Fruit fly (Drosophila melanogaster): Measurements from ENCODE around the gene Naa20B.
A peak's percentile ranks its signal among the peaks of the same experiment; 100 is the strongest.

Gene Naa20B

DNA sequence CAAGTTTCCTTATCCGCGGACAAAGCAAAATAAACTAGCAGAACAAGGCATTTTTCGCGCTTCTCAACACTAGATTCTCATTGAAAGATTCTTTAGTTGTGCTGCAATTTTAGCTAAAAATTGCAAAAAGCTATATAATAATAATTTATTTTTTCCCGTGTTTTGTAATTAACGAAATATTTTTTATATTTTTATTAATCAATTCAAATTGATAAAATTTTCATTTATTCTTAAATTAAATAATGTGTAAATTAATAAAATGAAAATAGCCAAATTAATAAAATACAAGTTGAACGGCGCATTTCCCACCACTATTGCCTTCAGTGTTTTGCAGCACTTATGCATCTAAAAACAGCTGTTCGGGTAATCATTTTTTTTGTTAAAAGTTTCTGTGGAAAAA is 29.2 kb downstream of the Naa20B start, which contains the start of the genes Drep4 and Uvrag (continued):
- TF ChIP-seq stwl (tag; optimal IDR thresholded peaks at IDR 0.05) = peak; percentile 75
- no peak for TF ChIP-seq CG6813 (GFP tag; optimal IDR thresholded peaks at IDR 0.05)
- peak; percentile 68 for TF ChIP-seq al (GFP tag; IDR thresholded peaks at IDR 0.05)
- TF ChIP-seq CG32532 (GFP tag; IDR thresholded peaks at IDR 0.05) = peak; percentile 63
- peak; percentile 49 for TF ChIP-seq CG4617 (GFP tag; optimal IDR thresholded peaks at IDR 0.05; ENCODE audit: borderline replicate concordance)
- no peak for TF ChIP-seq CG1603 (tag; optimal IDR thresholded peaks at IDR 0.05)
- peak; percentile 32 for TF ChIP-seq CG8290 (GFP tag; optimal IDR thresholded peaks at IDR 0.05)
- TF ChIP-seq CG8290 (tag; optimal IDR thresholded peaks at IDR 0.05) = no peak
- TF ChIP-seq kay (GFP tag; optimal IDR thresholded peaks at IDR 0.05) = peak; percentile 40
- TF ChIP-seq croc (GFP tag; conservative IDR thresholded peaks at IDR 0.05) = peak; percentile 39; the same call in 2 of the 3 replicates
- TF ChIP-seq pho (GFP tag; optimal IDR thresholded peaks at IDR 0.05) = peak; percentile 1
- peak; percentile 51 for TF ChIP-seq fd3F (GFP tag; optimal IDR thresholded peaks at IDR 0.05)
- peak; percentile 4 for TF ChIP-seq jumu (GFP tag; optimal IDR thresholded peaks at IDR 0.05)
- peak; percentile 58 for TF ChIP-seq CG13123 (GFP tag; optimal IDR thresholded peaks at IDR 0.05)
- peak; percentile 75 for TF ChIP-seq Dbx (GFP tag; IDR thresholded peaks at IDR 0.05)
- TF ChIP-seq Dad (GFP tag; optimal IDR thresholded peaks at IDR 0.05) = no peak
- TF ChIP-seq ind (GFP tag; optimal IDR thresholded peaks at IDR 0.05) = peak; percentile 72
- peak; percentile 62 for TF ChIP-seq Oli (tag; optimal IDR thresholded peaks at IDR 0.05)
- TF ChIP-seq ara (GFP tag; IDR thresholded peaks at IDR 0.05) = 0 out of 2 replicates have a peak, but pooled peaks have one; percentile 18
- peak; percentile 81 for TF ChIP-seq CG17829 (tag; optimal IDR thresholded peaks at IDR 0.05)
- TF ChIP-seq tna (GFP tag; IDR thresholded peaks at IDR 0.05; ENCODE audit: partially characterized antibody) = no peak
- TF ChIP-seq CG11085 (GFP tag; IDR thresholded peaks at IDR 0.05) = no peak
- TF ChIP-seq CG18764 (GFP tag; optimal IDR thresholded peaks at IDR 0.05) = peak; percentile 29
- peak; percentile 65 for TF ChIP-seq Ets65A (GFP tag)
- peak; percentile 54 for TF ChIP-seq ssp (GFP tag; IDR thresholded peaks at IDR 0.05)
- TF ChIP-seq B-H1 (GFP tag; IDR thresholded peaks at IDR 0.05) = peak; percentile 35; the same call in 1 of the 3 replicates
- peak; percentile 27 for TF ChIP-seq CG3065 (GFP tag; optimal IDR thresholded peaks at IDR 0.05)
- peak; percentile 32; the same call in 1 of the 2 replicates for TF ChIP-seq CG4404 (GFP tag; IDR thresholded peaks at IDR 0.05)
- TF ChIP-seq CG18011 (GFP tag; optimal IDR thresholded peaks at IDR 0.05) = no peak
- TF ChIP-seq CG15696 (tag; optimal IDR thresholded peaks at IDR 0.05) = peak; percentile 76
- TF ChIP-seq CG10543 (GFP tag; optimal IDR thresholded peaks at IDR 0.05) = no peak
- TF ChIP-seq NfI (GFP tag; optimal IDR thresholded peaks at IDR 0.05) = peak; percentile 73
- TF ChIP-seq CG3407 (GFP tag; optimal IDR thresholded peaks at IDR 0.05) = peak; percentile 43
- TF ChIP-seq CG16813 (GFP tag; IDR thresholded peaks at IDR 0.05; ENCODE audit: partially characterized antibody) = no peak
- TF ChIP-seq Dek (tag; optimal IDR thresholded peaks at IDR 0.05) = peak; percentile 63
- TF ChIP-seq Six4 (GFP tag; optimal IDR thresholded peaks at IDR 0.05) = peak; percentile 17
- TF ChIP-seq ttk (GFP tag; IDR thresholded peaks at IDR 0.05) = peak; percentile 62
- TF ChIP-seq CG14667 (GFP tag; IDR thresholded peaks at IDR 0.05) = peak; percentile 34; the same call in 1 of the 2 replicates
- peak; percentile 46 for TF ChIP-seq CG15514 (GFP tag; optimal IDR thresholded peaks at IDR 0.05)
- TF ChIP-seq CG10321 (GFP tag; IDR thresholded peaks at IDR 0.05) = no peak
- TF ChIP-seq CHES-1-like (GFP tag; optimal IDR thresholded peaks at IDR 0.05) = peak; percentile 26
- TF ChIP-seq sd (tag; optimal IDR thresholded peaks at IDR 0.05) = no peak
- TF ChIP-seq CG15269 (tag; optimal IDR thresholded peaks at IDR 0.05) = no peak
- TF ChIP-seq CG33557 (GFP tag; optimal IDR thresholded peaks at IDR 0.05) = peak; percentile 59
- TF ChIP-seq CG16863 (GFP tag; optimal IDR thresholded peaks at IDR 0.05) = no peak
- peak; percentile 62; the same call in 1 of the 2 replicates for TF ChIP-seq sob (GFP tag; IDR thresholded peaks at IDR 0.05)
- TF ChIP-seq CG43689 (GFP tag; IDR thresholded peaks at IDR 0.05) = no peak
- TF ChIP-seq CG12942 (GFP tag; optimal IDR thresholded peaks at IDR 0.05) = peak; percentile 48
- TF ChIP-seq pzg (GFP tag; optimal IDR thresholded peaks at IDR 0.05) = peak; percentile 18
- peak; percentile 71 for TF ChIP-seq CG9215 (GFP tag; IDR thresholded peaks at IDR 0.05)
- TF ChIP-seq Spps (tag; optimal IDR thresholded peaks at IDR 0.05) = peak; percentile 27

Measured in whole organism, embryonic.